Fruit fly (Drosophila melanogaster) S2 (cell line): ENCODE measurements around the gene dpr9.

Experiments used
- CG8478 ChIP-seq: fragments of >200 bp; optimal IDR thresholded peaks from 2 replicates; lab custom pipeline; 2018
- CTCF ChIP-seq, 2 experiments: fragments of >200 bp; optimal IDR thresholded peaks; 2 replicates each; lab custom pipeline; 2018

DNA sequence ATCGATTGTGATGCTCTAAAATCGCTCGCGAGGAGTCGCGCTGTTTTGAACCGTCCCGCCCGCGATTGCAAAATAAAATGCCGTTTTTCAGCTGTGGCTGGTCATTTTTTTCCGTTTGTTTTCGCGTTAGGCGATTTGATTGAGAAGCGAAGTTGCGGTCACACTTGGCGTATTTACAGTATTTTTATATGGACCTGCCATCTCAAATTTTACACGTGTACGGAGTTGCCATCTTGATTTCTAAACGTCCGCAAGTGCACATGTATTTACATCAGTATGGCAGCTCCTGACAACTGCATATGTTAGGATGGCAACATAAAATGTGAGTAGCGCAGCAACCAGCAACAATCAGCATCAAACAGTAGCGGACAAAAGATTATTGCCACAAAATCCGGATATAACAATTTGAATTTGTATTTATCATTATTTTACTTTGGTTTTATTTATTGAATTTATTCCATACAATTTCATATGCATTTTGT is 18.6 kb upstream of the dpr9 start, which contains the start of gene CG6966:
- no peak for TF ChIP-seq CG8478
- peak; percentile 77 to 79 for TF ChIP-seq CTCF (optimal IDR thresholded peaks at IDR 0.05; lab: Kevin White, UChicago)
